Fruit fly (Drosophila melanogaster) whole organism, embryonic: ENCODE measurements around the gene CG5846.
A peak's percentile ranks its signal among the peaks of the same experiment; 100 is the strongest.

Experiments
- Ada2b ChIP-seq: fragments of 200-800 bp; sonication (Bioruptor generic); IDR thresholded peaks from 2 replicates; pipeline ENCODE4 v1.3.6; 2022; ENCODE audit warnings: missing biosample characterization, missing genetic modification characterization
- CG10274 ChIP-seq: fragments of 200-800 bp; sonication (Bioruptor generic); optimal IDR thresholded peaks from 3 replicates; lab custom pipeline; 2017; ENCODE audit warnings: missing biosample characterization, mild to moderate bottlenecking, missing genetic modification characterization
- CG10543 ChIP-seq: fragments of 200-800 bp; sonication (Bioruptor generic); optimal IDR thresholded peaks from 3 replicates; lab custom pipeline; 2017; ENCODE audit warnings: missing biosample characterization, mild to moderate bottlenecking, missing genetic modification characterization, moderate library complexity
- CG11398 ChIP-seq: fragments of 200-800 bp; sonication (Bioruptor generic); optimal IDR thresholded peaks from 2 replicates; lab custom pipeline; 2016; ENCODE audit warnings: missing biosample characterization, missing genetic modification characterization
- CG12155 ChIP-seq: fragments of 200-800 bp; sonication (Bioruptor generic); optimal IDR thresholded peaks from 3 replicates; lab custom pipeline; 2016; ENCODE audit warnings: missing biosample characterization, missing genetic modification characterization
- CG12942 ChIP-seq: fragments of 200-800 bp; sonication (Bioruptor generic); optimal IDR thresholded peaks from 3 replicates; lab custom pipeline; 2016; ENCODE audit warnings: missing biosample characterization, missing genetic modification characterization
- CG13775 ChIP-seq: fragments of 200-800 bp; sonication (Bioruptor generic); optimal IDR thresholded peaks from 3 replicates; lab custom pipeline; 2017; ENCODE audit warnings: missing biosample characterization, mild to moderate bottlenecking, missing genetic modification characterization
- CG14014 ChIP-seq: fragments of 200-800 bp; sonication (Bioruptor generic); IDR thresholded peaks from 2 replicates; pipeline ENCODE4 v1.3.6; 2022; ENCODE audit warnings: missing biosample characterization, missing genetic modification characterization
- CG14710 ChIP-seq: fragments of 200-800 bp; sonication (Bioruptor generic); optimal IDR thresholded peaks from 3 replicates; lab custom pipeline; 2019; ENCODE audit warnings: missing biosample characterization, mild to moderate bottlenecking, missing genetic modification characterization, moderate library complexity
- CG1832 ChIP-seq: fragments of 200-800 bp; sonication (Bioruptor generic); optimal IDR thresholded peaks from 2 replicates; lab custom pipeline; 2017; ENCODE audit warnings: missing biosample characterization, mild to moderate bottlenecking, missing genetic modification characterization, inconsistent platforms
- CG2116 ChIP-seq: fragments of 200-800 bp; sonication (Bioruptor generic); optimal IDR thresholded peaks from 3 replicates; lab custom pipeline; 2018; ENCODE audit warnings: missing biosample characterization, mild to moderate bottlenecking, missing genetic modification characterization
- CG2712 ChIP-seq: fragments of 200-800 bp; optimal IDR thresholded peaks from 3 replicates; lab custom pipeline; 2019; ENCODE audit warnings: missing biosample characterization, mild to moderate bottlenecking, missing genetic modification characterization, moderate library complexity
- CG30020 ChIP-seq: fragments of 200-800 bp; optimal IDR thresholded peaks from 2 replicates; lab custom pipeline; 2019; ENCODE audit warnings: missing biosample characterization, mild to moderate bottlenecking, missing genetic modification characterization, moderate library complexity
- CG3407 ChIP-seq: fragments of 200-800 bp; sonication (Bioruptor generic); optimal IDR thresholded peaks from 2 replicates; lab custom pipeline; 2018; ENCODE audit warnings: missing biosample characterization, mild to moderate bottlenecking, missing genetic modification characterization
- CG3838 ChIP-seq: fragments of 200-800 bp; sonication (Bioruptor generic); optimal IDR thresholded peaks from 3 replicates; lab custom pipeline; 2016; ENCODE audit warnings: missing biosample characterization, missing genetic modification characterization
- CG5245 ChIP-seq: fragments of 200-800 bp; sonication (Bioruptor generic); optimal IDR thresholded peaks from 3 replicates; lab custom pipeline; 2016; ENCODE audit warnings: missing biosample characterization, missing genetic modification characterization
- CG8359 ChIP-seq: fragments of 200-800 bp; sonication (Bioruptor generic); optimal IDR thresholded peaks from 2 replicates; lab custom pipeline; 2017; ENCODE audit warnings: missing biosample characterization, mild to moderate bottlenecking, missing genetic modification characterization, borderline replicate concordance
- Dbx ChIP-seq: fragments of 200-800 bp; sonication (Bioruptor generic); IDR thresholded peaks from 3 replicates; pipeline ENCODE4 v1.3.6; 2022; ENCODE audit warnings: missing biosample characterization, missing genetic modification characterization
- Deaf1 ChIP-seq: fragments of 200-800 bp; optimal IDR thresholded peaks from 3 replicates; lab custom pipeline; 2019; ENCODE audit warnings: missing biosample characterization, mild to moderate bottlenecking, missing genetic modification characterization, moderate library complexity
- Fer3 ChIP-seq: fragments of 200-800 bp; sonication (Bioruptor generic); optimal IDR thresholded peaks from 2 replicates; lab custom pipeline; 2018; ENCODE audit warnings: missing biosample characterization, mild to moderate bottlenecking, missing genetic modification characterization, moderate library complexity
- Gug ChIP-seq: fragments of 200-800 bp; sonication (Bioruptor generic); IDR thresholded peaks from 4 replicates; pipeline ENCODE4 v1.3.6; 2022; ENCODE audit warnings: missing biosample characterization, missing genetic modification characterization
- HLH54F ChIP-seq: fragments of 200-800 bp; sonication (Bioruptor generic); optimal IDR thresholded peaks from 3 replicates; lab custom pipeline; 2016; ENCODE audit warnings: missing biosample characterization, missing genetic modification characterization
- Med ChIP-seq: fragments of 200-800 bp; sonication (Bioruptor generic); peaks from one replicate; lab custom pipeline; 2016; ENCODE audit warnings: missing biosample characterization, missing genetic modification characterization, mild to moderate bottlenecking, inconsistent platforms, moderate library complexity
- Neu2 ChIP-seq: fragments of 200-800 bp; sonication (Bioruptor generic); optimal IDR thresholded peaks from 3 replicates; lab custom pipeline; 2016; ENCODE audit warnings: missing biosample characterization, missing genetic modification characterization, borderline replicate concordance
- Oli ChIP-seq: fragments of 200-800 bp; sonication (Bioruptor generic); optimal IDR thresholded peaks from 2 replicates; lab custom pipeline; 2018; ENCODE audit warnings: missing biosample characterization, mild to moderate bottlenecking, missing genetic modification characterization, moderate library complexity
- Scr ChIP-seq: fragments of 200-800 bp; sonication (Bioruptor generic); IDR thresholded peaks from 2 replicates; pipeline ENCODE4 v1.3.6; 2022; ENCODE audit warnings: missing biosample characterization, missing genetic modification characterization; ENCODE audit not compliant: partially characterized antibody
- Xrp1 ChIP-seq: fragments of 200-800 bp; sonication (Bioruptor generic); IDR thresholded peaks from 2 replicates; pipeline ENCODE4 v1.3.6; 2022; ENCODE audit warnings: missing biosample characterization, missing genetic modification characterization
- amos ChIP-seq: fragments of 200-800 bp; sonication (Bioruptor generic); IDR thresholded peaks from 2 replicates; pipeline ENCODE4 v1.3.6; 2022; ENCODE audit warnings: missing biosample characterization, missing genetic modification characterization; ENCODE audit not compliant: partially characterized antibody
- caup ChIP-seq: fragments of 200-800 bp; sonication (Bioruptor generic); optimal IDR thresholded peaks from 3 replicates; lab custom pipeline; 2017; ENCODE audit warnings: missing biosample characterization, mild to moderate bottlenecking, missing genetic modification characterization, moderate library complexity; ENCODE audit not compliant: severe bottlenecking
- dan ChIP-seq: fragments of 200-800 bp; sonication (Bioruptor generic); IDR thresholded peaks from 2 replicates; pipeline ENCODE4 v1.3.6; 2022; ENCODE audit warnings: missing biosample characterization, missing genetic modification characterization
- dmrt99B ChIP-seq: fragments of 200-800 bp; sonication (Bioruptor generic); optimal IDR thresholded peaks from 2 replicates; lab custom pipeline; 2018; ENCODE audit warnings: missing biosample characterization, mild to moderate bottlenecking, missing genetic modification characterization, moderate library complexity
- ftz-f1 ChIP-seq: fragments of 200-800 bp; sonication (Bioruptor generic); optimal IDR thresholded peaks from 2 replicates; lab custom pipeline; 2016; ENCODE audit warnings: missing biosample characterization, missing genetic modification characterization
- fu2 ChIP-seq: fragments of 200-800 bp; sonication (Bioruptor generic); optimal IDR thresholded peaks from 2 replicates; lab custom pipeline; 2016; ENCODE audit warnings: missing biosample characterization, missing genetic modification characterization
- gem ChIP-seq: fragments of 200-800 bp; sonication (Bioruptor generic); optimal IDR thresholded peaks from 2 replicates; lab custom pipeline; 2019; ENCODE audit warnings: missing biosample characterization, mild to moderate bottlenecking, missing genetic modification characterization, moderate library complexity
- grau ChIP-seq: fragments of 200-800 bp; optimal IDR thresholded peaks from 3 replicates; lab custom pipeline; 2019; ENCODE audit warnings: missing biosample characterization, mild to moderate bottlenecking, missing genetic modification characterization, moderate library complexity
- ham ChIP-seq: fragments of 200-800 bp; sonication (Bioruptor generic); IDR thresholded peaks from 2 replicates; pipeline ENCODE4 v1.3.6; 2022; ENCODE audit warnings: missing biosample characterization, missing genetic modification characterization
- her ChIP-seq: fragments of 200-800 bp; sonication (Bioruptor generic); optimal IDR thresholded peaks from 2 replicates; lab custom pipeline; 2016; ENCODE audit warnings: missing biosample characterization, missing genetic modification characterization
- mam ChIP-seq: fragments of 200-800 bp; sonication (Bioruptor generic); optimal IDR thresholded peaks from 3 replicates; lab custom pipeline; 2016; ENCODE audit warnings: missing biosample characterization, missing genetic modification characterization
- nerfin-1 ChIP-seq: fragments of 200-800 bp; sonication (Bioruptor generic); optimal IDR thresholded peaks from 3 replicates; lab custom pipeline; 2019; ENCODE audit warnings: missing biosample characterization, mild to moderate bottlenecking, missing genetic modification characterization, moderate library complexity
- pfk ChIP-seq: fragments of 200-800 bp; sonication (Bioruptor generic); optimal IDR thresholded peaks from 2 replicates; lab custom pipeline; 2018; ENCODE audit warnings: missing biosample characterization, mild to moderate bottlenecking, missing genetic modification characterization, moderate library complexity
- pzg ChIP-seq: fragments of 200-800 bp; sonication (Bioruptor generic); optimal IDR thresholded peaks from 3 replicates; lab custom pipeline; 2018; ENCODE audit warnings: missing biosample characterization, mild to moderate bottlenecking, missing genetic modification characterization, moderate library complexity
- schlank ChIP-seq: fragments of 200-800 bp; sonication (Bioruptor generic); optimal IDR thresholded peaks from 2 replicates; lab custom pipeline; 2018; ENCODE audit warnings: missing biosample characterization, mild to moderate bottlenecking, missing genetic modification characterization
- stwl ChIP-seq: fragments of 200-800 bp; sonication (Bioruptor generic); optimal IDR thresholded peaks from 3 replicates; lab custom pipeline; 2018; ENCODE audit warnings: missing biosample characterization, mild to moderate bottlenecking, missing genetic modification characterization, moderate library complexity
- ttk ChIP-seq: fragments of 200-800 bp; sonication (Bioruptor generic); IDR thresholded peaks from 2 replicates; pipeline ENCODE4 v2.1.2; 2022; ENCODE audit warnings: missing biosample characterization, missing genetic modification characterization
- zf30C ChIP-seq: fragments of 200-800 bp; sonication (Bioruptor generic); optimal IDR thresholded peaks from 3 replicates; lab custom pipeline; 2018; ENCODE audit warnings: missing biosample characterization, mild to moderate bottlenecking, missing genetic modification characterization

Gene CG5846

DNA sequence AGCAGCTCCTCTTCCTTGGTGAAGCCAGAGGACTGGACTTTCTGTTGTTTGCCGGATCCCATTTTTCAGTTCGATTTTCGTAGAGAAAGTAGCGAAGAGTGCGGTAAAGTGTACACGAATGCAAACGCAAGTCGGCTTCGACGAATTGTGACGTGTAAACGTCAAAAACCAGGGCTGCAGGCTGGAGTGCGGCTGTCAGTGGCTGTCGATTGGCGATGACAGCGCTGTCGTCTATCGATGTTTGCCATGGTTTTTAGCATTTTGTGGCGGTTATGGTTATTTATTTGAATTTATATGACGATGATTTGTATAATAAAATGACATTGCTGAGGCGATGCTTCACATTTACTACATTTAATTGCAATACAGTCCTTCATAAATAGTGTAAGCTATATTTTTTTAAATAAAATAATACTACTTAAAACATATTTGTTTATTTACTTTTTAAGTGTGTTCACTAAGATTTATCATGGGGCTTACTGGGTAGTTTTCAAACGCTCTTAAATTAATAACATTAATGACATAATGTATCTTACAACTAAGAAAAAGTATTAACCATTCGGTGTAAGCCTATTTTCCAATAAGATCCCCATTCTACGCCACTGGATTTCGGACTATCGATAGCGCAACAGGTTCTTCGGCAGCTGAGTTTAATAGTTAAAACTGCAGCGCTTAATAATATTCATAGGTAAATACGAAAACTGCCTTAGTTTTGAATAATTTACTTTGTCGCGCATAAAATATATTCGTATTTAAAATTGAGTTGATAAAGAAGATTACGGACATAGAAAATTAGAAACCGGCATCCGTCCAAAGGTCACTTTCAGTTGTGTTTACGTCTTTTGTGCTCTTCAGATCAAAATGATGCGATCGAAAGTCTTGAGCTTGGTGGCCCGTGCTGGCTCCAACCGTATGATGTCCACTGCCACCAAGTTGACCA is 38.7 kb downstream of the CG5846 start, which contains the start of the genes CG5885 and CG4598 (continued):
- TF ChIP-seq CG8359 (GFP tag; lab: Kevin White, UChicago) (no peak), CG2712 (tag; lab: Kevin White, UChicago) (peak; percentile 61), caup (peak; percentile 59), Ada2b (GFP tag; lab: Robert Waterston, UW) (peak; percentile 85), grau (peak; percentile 75), amos (peak; percentile 85), Dbx (GFP tag; lab: Robert Waterston, UW) (peak; percentile 80), CG14014 (peak; percentile 59), ham (no peak), gem (tag; lab: Kevin White, UChicago) (peak; percentile 87), Xrp1 (GFP tag; lab: Robert Waterston, UW) (peak; percentile 58), Deaf1 (tag; lab: Kevin White, UChicago) (peak; percentile 89), dmrt99B (tag; lab: Kevin White, UChicago) (peak; percentile 65), CG10543 (GFP tag; lab: Kevin White, UChicago) (peak; percentile 73), mam (GFP tag; lab: Kevin White, UChicago) (peak; percentile 71), Fer3 (tag; lab: Kevin White, UChicago) (peak; percentile 59), nerfin-1 (peak; percentile 27), fu2 (GFP tag; lab: Kevin White, UChicago) (no peak), ftz-f1 (GFP tag; lab: Kevin White, UChicago) (no peak), CG12155 (GFP tag; lab: Kevin White, UChicago) (peak; percentile 69), CG14710 (tag; lab: Kevin White, UChicago) (peak; percentile 64), CG3407 (peak; percentile 54), her (GFP tag; lab: Kevin White, UChicago) (no peak)

DNA sequence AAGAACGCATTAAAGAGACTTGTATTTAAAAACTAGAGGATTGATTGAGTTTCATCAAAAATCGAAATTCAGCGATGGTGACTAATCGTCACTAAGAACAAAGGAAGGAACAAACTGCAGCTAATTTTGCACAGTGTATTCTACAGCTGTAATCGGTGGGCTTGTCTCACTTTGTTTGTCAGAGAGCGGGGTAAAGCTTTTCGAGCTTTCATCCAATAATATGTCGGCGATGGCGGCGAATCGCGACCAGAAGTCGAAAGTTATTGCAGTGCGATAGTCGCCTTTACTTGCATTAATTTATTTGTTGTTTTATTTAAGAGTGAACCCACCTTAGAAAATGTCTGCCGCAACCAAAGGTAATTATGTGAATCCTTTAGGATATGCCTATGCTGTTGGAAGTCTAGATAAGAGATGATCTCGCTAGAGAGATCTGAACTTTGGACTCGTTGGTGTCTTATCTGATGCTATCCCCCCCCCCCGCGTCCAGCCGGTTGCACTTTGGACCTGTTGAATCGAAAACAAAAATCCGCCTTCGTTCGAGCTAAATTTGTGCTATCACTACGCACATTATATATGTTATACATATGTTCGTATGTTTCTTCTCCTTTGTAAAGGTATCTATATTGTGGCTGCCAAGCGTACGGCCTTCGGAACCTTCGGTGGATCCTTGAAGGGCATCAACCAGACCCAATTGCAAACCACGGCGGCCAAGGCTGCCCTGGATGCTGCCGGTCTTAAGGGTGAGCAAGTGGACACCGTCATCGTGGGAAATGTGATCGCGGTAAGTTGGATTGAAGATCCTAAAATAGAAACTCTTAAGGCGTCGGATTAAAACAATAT is 41.8 kb downstream of the CG5846 start, which contains the start of gene yip2:
yip2 (plus strand) TSS at position 243 of the 840 bp plus-strand sequence.
- TF ChIP-seq dan = no peak
- TF ChIP-seq zf30C (GFP tag; lab: Kevin White, UChicago) = peak; percentile 88
- peak; percentile 61 for TF ChIP-seq CG11398 (GFP tag; lab: Kevin White, UChicago)
- TF ChIP-seq mam (GFP tag; lab: Kevin White, UChicago) = peak; percentile 52
- no peak for TF ChIP-seq CG30020 (tag; lab: Kevin White, UChicago)
- peak; percentile 34 for TF ChIP-seq CG12942
- no peak for TF ChIP-seq CG3838 (GFP tag; lab: Kevin White, UChicago)
- TF ChIP-seq Med = peak; percentile 94
- TF ChIP-seq her (GFP tag; lab: Kevin White, UChicago) = peak; percentile 75
- no peak for TF ChIP-seq CG5245 (GFP tag; lab: Kevin White, UChicago)
- TF ChIP-seq Gug (GFP tag; lab: Robert Waterston, UW) = peak; percentile 28; the same call in 1 of the 4 replicates
- TF ChIP-seq nerfin-1 = peak; percentile 3
- TF ChIP-seq Oli (tag; lab: Kevin White, UChicago) = peak; percentile 49
- peak; percentile 34 for TF ChIP-seq HLH54F (GFP tag; lab: Kevin White, UChicago)
- no peak for TF ChIP-seq Scr (GFP tag; lab: Robert Waterston, UW)
- peak; percentile 21 for TF ChIP-seq CG2116
- peak; percentile 36 for TF ChIP-seq pfk (GFP tag; lab: Kevin White, UChicago)
- peak; percentile 55 for TF ChIP-seq caup
- TF ChIP-seq ttk (GFP tag; lab: Robert Waterston, UW) = peak; percentile 57
- no peak for TF ChIP-seq stwl (tag; lab: Kevin White, UChicago)
- no peak for TF ChIP-seq CG10274
- TF ChIP-seq CG1832 (GFP tag; lab: Kevin White, UChicago) = no peak
- TF ChIP-seq schlank = peak; percentile 21
- peak; percentile 17 for TF ChIP-seq CG13775 (GFP tag; lab: Kevin White, UChicago)
- no peak for TF ChIP-seq Neu2 (GFP tag; lab: Kevin White, UChicago)
- TF ChIP-seq pzg (GFP tag; lab: Kevin White, UChicago) = peak; percentile 11
